Worm (Caenorhabditis elegans) whole organism, L4 larva: Measurements from ENCODE around the gene C52E2.4.

Experiments used
- jun-1 ChIP-seq: fragments of 150-350 bp; optimal IDR thresholded peaks from 2 replicates; lab custom pipeline; 2014; ENCODE audit warnings: missing biosample characterization, missing genetic modification reagents, missing genetic modification characterization
- nhr-11 ChIP-seq: fragments of 150-350 bp; optimal IDR thresholded peaks from 2 replicates; lab custom pipeline; 2014; ENCODE audit warnings: missing biosample characterization, missing genetic modification characterization
- snpc-4 ChIP-seq: fragments of 150-350 bp; optimal IDR thresholded peaks from 2 replicates; lab custom pipeline; 2014; ENCODE audit warnings: missing biosample characterization, missing genetic modification characterization
- tra-1 ChIP-seq: fragments of 200-800 bp; sonication (Bioruptor generic); IDR thresholded peaks from 2 replicates; pipeline ENCODE4 v1.3.6; 2022; ENCODE audit warnings: missing genetic modification reagents, missing genetic modification characterization, missing compliant biosample characterization
- unc-130 ChIP-seq: sonication (generic microtip); optimal IDR thresholded peaks from 2 replicates; lab custom pipeline; 2016; ENCODE audit warnings: missing genetic modification reagents, missing genetic modification characterization, missing compliant biosample characterization
- zag-1 ChIP-seq: fragments of 150-350 bp; optimal IDR thresholded peaks from 2 replicates; lab custom pipeline; 2014; ENCODE audit warnings: missing biosample characterization, missing genetic modification characterization

DNA sequence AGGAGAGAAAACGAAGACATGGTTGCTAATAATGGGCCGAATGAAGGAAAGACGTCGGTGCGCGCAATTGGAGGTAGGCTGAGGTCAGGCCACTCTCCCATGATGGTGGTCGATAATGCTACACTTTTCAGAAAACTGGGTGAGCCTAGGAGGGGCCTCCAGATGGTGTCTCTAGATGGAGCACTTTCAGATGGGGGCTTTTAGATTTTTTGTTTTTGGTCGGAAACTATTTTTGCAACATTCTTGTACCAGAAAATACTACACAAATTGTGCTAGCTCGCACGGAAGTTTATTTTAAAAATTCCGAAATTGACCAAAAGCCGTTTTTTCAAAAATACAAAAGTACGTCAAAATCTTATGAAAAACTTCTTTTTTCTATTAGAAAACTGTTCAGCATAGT is 24.6 kb upstream of the C52E2.4 start, which contains the start of gene fbxb-10:
- TF ChIP-seq tra-1 (GFP tag; lab: Robert Waterston, UW) (no peak), nhr-11 (tag; lab: Kevin White, UChicago) (no peak), unc-130 (no peak), snpc-4 (tag; lab: Kevin White, UChicago) (no peak), jun-1 (tag; lab: Kevin White, UChicago) (no peak), zag-1 (tag; lab: Kevin White, UChicago) (no peak)
